Worm (Caenorhabditis elegans) whole organism, mixed stage, embryonic: ENCODE results near the gene mpk-2.

ENCODE experiments used
- M03D4.4 ChIP-seq: sonication (generic microtip); optimal IDR thresholded peaks from 2 replicates; lab custom pipeline; 2017; ENCODE audit warnings: mild to moderate bottlenecking, missing genetic modification characterization, missing compliant biosample characterization
- bed-3 ChIP-seq: fragments of 200-800 bp; sonication (Bioruptor generic); optimal IDR thresholded peaks from 3 replicates; lab custom pipeline; 2018; ENCODE audit warnings: mild to moderate bottlenecking, missing genetic modification characterization, moderate library complexity, missing compliant biosample characterization
- blmp-1 ChIP-seq: fragments of 150-350 bp; optimal IDR thresholded peaks from 2 replicates; lab custom pipeline; 2014; ENCODE audit warnings: missing biosample characterization, missing genetic modification characterization
- ceh-39 ChIP-seq: fragments of 150-350 bp; optimal IDR thresholded peaks from 2 replicates; lab custom pipeline; 2014; ENCODE audit warnings: missing biosample characterization, missing genetic modification characterization
- ceh-83 ChIP-seq: fragments of 200-800 bp; sonication (Bioruptor generic); optimal IDR thresholded peaks from 2 replicates; lab custom pipeline; 2018; ENCODE audit warnings: mild to moderate bottlenecking, missing genetic modification characterization, missing compliant biosample characterization
- ces-1 ChIP-seq: fragments of 150-350 bp; optimal IDR thresholded peaks from 2 replicates; lab custom pipeline; 2014; ENCODE audit warnings: missing biosample characterization, missing genetic modification reagents, missing genetic modification characterization
- cnd-1 ChIP-seq: fragments of 200-800 bp; sonication (Bioruptor generic); optimal IDR thresholded peaks from 2 replicates; lab custom pipeline; 2018; ENCODE audit warnings: mild to moderate bottlenecking, missing genetic modification characterization, missing compliant biosample characterization
- drap-1 ChIP-seq: fragments of 200-800 bp; sonication (Bioruptor generic); optimal IDR thresholded peaks from 3 replicates; lab custom pipeline; 2018; ENCODE audit warnings: mild to moderate bottlenecking, missing genetic modification characterization, missing compliant biosample characterization
- elt-1 ChIP-seq: sonication (generic microtip); optimal IDR thresholded peaks from 2 replicates; lab custom pipeline; 2017; ENCODE audit warnings: missing genetic modification characterization, mild to moderate bottlenecking, missing compliant biosample characterization, antibody characterized with exemption, moderate library complexity, borderline replicate concordance; ENCODE audit not compliant: insufficient read depth
- elt-3 ChIP-seq: fragments of 150-350 bp; optimal IDR thresholded peaks from 2 replicates; lab custom pipeline; 2014; ENCODE audit warnings: missing biosample characterization, missing genetic modification characterization
- flh-1 ChIP-seq: fragments of 200-800 bp; sonication (Bioruptor generic); optimal IDR thresholded peaks from 2 replicates; lab custom pipeline; 2018; ENCODE audit warnings: mild to moderate bottlenecking, missing genetic modification characterization, moderate library complexity, missing compliant biosample characterization
- ham-2 ChIP-seq: fragments of 200-800 bp; sonication (Bioruptor generic); optimal IDR thresholded peaks from 2 replicates; lab custom pipeline; 2018; ENCODE audit warnings: mild to moderate bottlenecking, missing genetic modification characterization, missing compliant biosample characterization
- hlh-1 ChIP-seq: fragments of 150-350 bp; optimal IDR thresholded peaks from 2 replicates; lab custom pipeline; 2014; ENCODE audit warnings: missing biosample characterization, missing genetic modification reagents, missing genetic modification characterization
- lin-13 ChIP-seq: fragments of 150-350 bp; optimal IDR thresholded peaks from 2 replicates; lab custom pipeline; 2014; ENCODE audit warnings: missing biosample characterization, missing genetic modification characterization
- lin-32 ChIP-seq: fragments of 200-800 bp; sonication (Bioruptor generic); optimal IDR thresholded peaks from 2 replicates; lab custom pipeline; 2018; ENCODE audit warnings: mild to moderate bottlenecking, missing genetic modification characterization, missing compliant biosample characterization
- lsy-2 ChIP-seq: fragments of 150-350 bp; optimal IDR thresholded peaks from 2 replicates; lab custom pipeline; 2014; ENCODE audit warnings: missing biosample characterization, missing genetic modification characterization
- mab-5 ChIP-seq: fragments of 150-350 bp; optimal IDR thresholded peaks from 2 replicates; lab custom pipeline; 2014; ENCODE audit warnings: missing biosample characterization, missing genetic modification characterization
- mep-1 ChIP-seq: fragments of 150-350 bp; optimal IDR thresholded peaks from 2 replicates; lab custom pipeline; 2017; ENCODE audit warnings: missing biosample characterization, missing genetic modification reagents, missing genetic modification characterization, inconsistent platforms
- mls-2 ChIP-seq: sonication (generic microtip); optimal IDR thresholded peaks from 2 replicates; lab custom pipeline; 2016; ENCODE audit warnings: mild to moderate bottlenecking, missing genetic modification characterization, moderate library complexity, missing compliant biosample characterization
- nhr-12 ChIP-seq: fragments of 150-350 bp; optimal IDR thresholded peaks from 2 replicates; lab custom pipeline; 2014; ENCODE audit warnings: missing biosample characterization, missing genetic modification characterization
- nhr-2 ChIP-seq: fragments of 150-350 bp; optimal IDR thresholded peaks from 2 replicates; lab custom pipeline; 2014; ENCODE audit warnings: missing biosample characterization, missing genetic modification characterization
- nhr-237 ChIP-seq: fragments of 150-350 bp; optimal IDR thresholded peaks from 2 replicates; lab custom pipeline; 2014; ENCODE audit warnings: missing biosample characterization, missing genetic modification characterization
- nhr-28 ChIP-seq: fragments of 150-350 bp; optimal IDR thresholded peaks from 2 replicates; lab custom pipeline; 2014; ENCODE audit warnings: missing biosample characterization, missing genetic modification characterization
- nhr-76 ChIP-seq: sonication (generic microtip); optimal IDR thresholded peaks from 2 replicates; lab custom pipeline; 2017; ENCODE audit warnings: missing biosample characterization, missing genetic modification characterization
- sem-2 ChIP-seq: fragments of 200-800 bp; sonication (Bioruptor generic); optimal IDR thresholded peaks from 2 replicates; lab custom pipeline; 2018; ENCODE audit warnings: mild to moderate bottlenecking, missing genetic modification characterization, missing compliant biosample characterization
- snpc-4 ChIP-seq: fragments of 150-350 bp; optimal IDR thresholded peaks from 2 replicates; lab custom pipeline; 2014; ENCODE audit warnings: missing biosample characterization, missing genetic modification characterization
- sptf-1 ChIP-seq: sonication (generic microtip); optimal IDR thresholded peaks from 2 replicates; lab custom pipeline; 2017; ENCODE audit warnings: mild to moderate bottlenecking, missing genetic modification characterization, moderate library complexity, missing compliant biosample characterization
- tbx-8 ChIP-seq: fragments of 200-800 bp; sonication (Bioruptor generic); optimal IDR thresholded peaks from 2 replicates; lab custom pipeline; 2018; ENCODE audit warnings: mild to moderate bottlenecking, missing genetic modification characterization, moderate library complexity, missing compliant biosample characterization
- unc-120 ChIP-seq: sonication (generic microtip); optimal IDR thresholded peaks from 2 replicates; lab custom pipeline; 2017; ENCODE audit warnings: missing genetic modification characterization, missing compliant biosample characterization; ENCODE audit not compliant: poor library complexity, severe bottlenecking
- unc-39 ChIP-seq: fragments of 150-350 bp; optimal IDR thresholded peaks from 2 replicates; lab custom pipeline; 2014; ENCODE audit warnings: missing biosample characterization, missing genetic modification characterization
- unc-62 ChIP-seq: fragments of 150-350 bp; optimal IDR thresholded peaks from 2 replicates; lab custom pipeline; 2014; ENCODE audit warnings: missing biosample characterization, missing genetic modification reagents, missing genetic modification characterization
- zip-8 ChIP-seq: fragments of 150-350 bp; optimal IDR thresholded peaks from 2 replicates; lab custom pipeline; 2014; ENCODE audit warnings: missing biosample characterization, missing genetic modification characterization
- ztf-11 ChIP-seq: fragments of 150-350 bp; optimal IDR thresholded peaks from 2 replicates; lab custom pipeline; 2014; ENCODE audit warnings: missing biosample characterization, missing genetic modification characterization

The mpk-2 gene

DNA sequence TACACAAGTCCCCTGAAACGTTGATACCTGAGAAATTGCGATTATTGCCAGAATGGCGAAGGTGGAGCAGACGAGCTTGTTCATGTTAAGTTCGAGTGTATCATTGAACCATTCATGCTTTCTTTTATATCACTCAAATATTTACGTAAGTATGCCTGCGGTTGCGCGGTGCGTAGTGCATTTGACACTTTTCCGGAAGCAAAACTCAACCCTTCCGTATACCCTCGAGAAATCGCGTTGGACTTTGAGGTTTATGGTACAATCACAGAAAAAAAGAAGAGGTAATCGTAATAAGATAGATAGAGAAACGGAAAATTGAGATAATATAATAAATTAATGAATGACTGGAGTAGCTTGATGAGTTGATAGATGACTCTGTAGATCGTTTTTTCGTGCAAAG is 34.4 kb upstream of the mpk-2 start, which contains the start of gene idpb-2:
Gene idpb-2 (minus strand): TSS at position 101 of the 400 bp plus-strand sequence.
- no peak for TF ChIP-seq elt-1
- TF ChIP-seq flh-1 (GFP tag; lab: Kevin White, UChicago) = no peak
- TF ChIP-seq sem-2 = no peak
- no peak for TF ChIP-seq ztf-11
- TF ChIP-seq zip-8 (tag; lab: Kevin White, UChicago) = no peak
- no peak for TF ChIP-seq ham-2 (GFP tag; lab: Kevin White, UChicago)
- no peak for TF ChIP-seq nhr-76 (tag; lab: Kevin White, UChicago)
- no peak for TF ChIP-seq ceh-39 (tag; lab: Kevin White, UChicago)
- TF ChIP-seq mep-1 (tag; lab: Kevin White, UChicago) = no peak
- no peak for TF ChIP-seq ceh-83 (GFP tag; lab: Kevin White, UChicago)
- TF ChIP-seq nhr-237 (tag; lab: Kevin White, UChicago) = no peak
- TF ChIP-seq sptf-1 (tag; lab: Kevin White, UChicago) = no peak
- TF ChIP-seq elt-3 (tag; lab: Kevin White, UChicago) = no peak
- no peak for TF ChIP-seq lin-13 (tag; lab: Kevin White, UChicago)
- no peak for TF ChIP-seq hlh-1 (tag; lab: Kevin White, UChicago)
- no peak for TF ChIP-seq mls-2 (tag; lab: Kevin White, UChicago)
- TF ChIP-seq blmp-1 = no peak
- TF ChIP-seq nhr-12 (tag; lab: Kevin White, UChicago) = no peak
- no peak for TF ChIP-seq tbx-8
- no peak for TF ChIP-seq lin-32 (GFP tag; lab: Kevin White, UChicago)

DNA sequence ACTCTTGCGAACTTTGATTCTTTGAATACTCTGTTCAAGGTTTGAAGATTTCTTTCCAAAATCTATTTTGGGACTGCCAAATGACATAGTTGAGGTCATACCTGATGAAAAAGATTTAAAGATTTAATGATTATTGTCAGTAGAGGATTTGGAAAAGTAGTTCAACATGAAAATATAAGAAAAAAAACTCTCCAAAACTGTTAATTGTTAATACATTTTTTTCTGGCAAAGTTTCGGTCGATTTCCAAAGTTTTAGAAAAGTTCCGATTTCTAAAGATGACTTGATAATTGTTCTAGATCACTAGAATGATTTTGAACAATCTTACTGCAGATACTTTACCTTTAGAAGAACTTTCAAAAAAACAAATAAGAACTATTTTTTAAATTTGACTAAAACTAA is 32.7 kb upstream of the mpk-2 start, which contains the start of gene C27A2.7:
Gene C27A2.7 (minus strand): TSS at position 101 of the 400 bp plus-strand sequence.
- TF ChIP-seq ces-1 (no peak), blmp-1 (no peak), nhr-28 (no peak), nhr-237 (tag; lab: Kevin White, UChicago) (no peak), mep-1 (tag; lab: Kevin White, UChicago) (no peak), cnd-1 (tag; lab: Kevin White, UChicago) (no peak), unc-39 (no peak), sem-2 (no peak), lin-32 (GFP tag; lab: Kevin White, UChicago) (no peak), flh-1 (GFP tag; lab: Kevin White, UChicago) (no peak), lin-13 (tag; lab: Kevin White, UChicago) (no peak)

DNA sequence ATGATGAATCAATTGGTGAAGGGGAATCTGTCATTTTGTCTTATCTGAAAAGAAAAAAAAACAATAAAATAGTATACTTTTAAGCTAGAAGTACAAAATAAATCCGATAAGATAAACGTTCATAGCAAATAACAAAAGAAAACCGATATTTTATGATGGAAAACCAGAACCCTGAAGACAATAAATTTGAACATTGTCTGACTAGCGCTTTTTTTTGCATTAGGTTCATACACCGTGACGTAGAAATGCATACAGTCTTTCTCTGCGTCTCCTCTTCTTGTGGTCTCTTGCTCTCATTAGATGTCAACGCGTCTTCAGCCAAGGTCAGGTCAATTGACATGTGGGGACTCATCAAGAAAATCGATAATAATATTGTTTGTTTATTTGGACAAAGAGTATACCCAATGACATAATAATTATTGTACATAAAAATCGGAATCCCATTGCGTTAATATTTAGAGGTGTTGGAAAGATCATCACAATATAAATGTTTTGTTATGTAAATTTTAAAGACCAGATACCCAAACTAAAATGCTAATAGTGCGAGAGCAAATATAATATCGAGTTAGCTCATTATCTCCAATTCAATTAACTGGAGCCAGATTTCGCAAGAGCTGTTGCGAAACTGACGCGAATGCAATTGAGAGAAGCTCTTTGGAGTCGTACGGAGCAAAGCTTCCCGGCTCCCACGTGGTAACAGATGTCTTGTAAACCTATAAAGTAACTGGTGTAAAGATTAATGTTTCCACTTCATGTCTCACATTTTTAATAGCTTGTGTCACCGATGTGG is 22.6 kb upstream of the mpk-2 start, which contains the start of gene dsh-2:
Gene dsh-2 (minus strand): TSS at position 51 of the 790 bp plus-strand sequence.
- TF ChIP-seq unc-120 (tag; lab: Kevin White, UChicago) = peak; percentile 10
- TF ChIP-seq mab-5 (tag; lab: Kevin White, UChicago) = no peak
- peak; percentile 94 for TF ChIP-seq ces-1
- peak; percentile 86 for TF ChIP-seq unc-62
- no peak for TF ChIP-seq sem-2
- TF ChIP-seq lin-13 (tag; lab: Kevin White, UChicago) = peak; percentile 44
- TF ChIP-seq nhr-12 (tag; lab: Kevin White, UChicago) = no peak
- peak; percentile 20 for TF ChIP-seq lsy-2
- peak; percentile 82 for TF ChIP-seq ceh-39 (tag; lab: Kevin White, UChicago)
- peak; percentile 64 for TF ChIP-seq mep-1 (tag; lab: Kevin White, UChicago)
- TF ChIP-seq hlh-1 (tag; lab: Kevin White, UChicago) = peak; percentile 13
- peak; percentile 70 for TF ChIP-seq nhr-2 (tag; lab: Kevin White, UChicago)

DNA sequence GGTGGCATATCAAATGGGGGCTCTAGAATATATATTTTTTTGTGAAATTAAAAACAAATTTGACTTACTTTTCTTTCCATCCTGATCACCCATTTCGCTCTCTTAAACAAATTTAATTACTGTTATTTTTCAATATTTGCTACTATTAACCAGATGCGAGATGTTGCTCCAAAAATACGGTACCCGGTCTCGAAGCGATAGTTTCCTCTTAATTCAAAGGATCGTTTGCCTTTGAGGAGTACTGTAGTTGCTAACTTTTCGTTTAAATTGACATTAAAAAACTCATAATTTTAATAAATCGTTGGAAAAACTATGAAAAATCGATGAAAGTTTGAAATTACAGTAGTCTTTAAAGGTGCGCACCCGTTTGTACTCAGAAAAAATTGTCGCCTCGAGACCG is 20.6 kb upstream of the mpk-2 start, which contains the start of gene C04G6.4:
Gene C04G6.4 (minus strand): TSS at position 101 of the 400 bp plus-strand sequence.
- TF ChIP-seq mep-1 (tag; lab: Kevin White, UChicago) (no peak), tbx-8 (no peak), snpc-4 (tag; lab: Kevin White, UChicago) (no peak), M03D4.4 (tag; lab: Kevin White, UChicago) (no peak), lin-32 (GFP tag; lab: Kevin White, UChicago) (no peak), mab-5 (tag; lab: Kevin White, UChicago) (no peak), blmp-1 (no peak), nhr-2 (tag; lab: Kevin White, UChicago) (no peak), ztf-11 (no peak), ces-1 (no peak), drap-1 (GFP tag; lab: Kevin White, UChicago) (no peak), bed-3 (GFP tag; lab: Kevin White, UChicago) (no peak), mls-2 (tag; lab: Kevin White, UChicago) (no peak), nhr-76 (tag; lab: Kevin White, UChicago) (no peak), ceh-39 (tag; lab: Kevin White, UChicago) (no peak), nhr-237 (tag; lab: Kevin White, UChicago) (no peak), sptf-1 (tag; lab: Kevin White, UChicago) (no peak), unc-120 (tag; lab: Kevin White, UChicago) (no peak)
